Worm (Caenorhabditis elegans) whole organism, late embryonic: ENCODE measurements around the gene phyh-1.
A peak's percentile ranks its signal among the peaks of the same experiment; 100 is the strongest.

Experiments
- C38D4.7 ChIP-seq: fragments of 200-800 bp; sonication (Bioruptor generic); optimal IDR thresholded peaks from 2 replicates; lab custom pipeline; 2018; ENCODE audit warnings: mild to moderate bottlenecking, missing genetic modification characterization, moderate library complexity, missing compliant biosample characterization
- F13H6.1 ChIP-seq: sonication (generic microtip); optimal IDR thresholded peaks from 2 replicates; lab custom pipeline; 2016; ENCODE audit warnings: missing genetic modification characterization, missing compliant biosample characterization
- K02D7.2 ChIP-seq: sonication (generic microtip); optimal IDR thresholded peaks from 2 replicates; lab custom pipeline; 2017; ENCODE audit warnings: mild to moderate bottlenecking, missing genetic modification characterization, missing compliant biosample characterization
- K09A11.1 ChIP-seq: sonication (generic microtip); optimal IDR thresholded peaks from 2 replicates; lab custom pipeline; 2017; ENCODE audit warnings: antibody characterized with exemption, mild to moderate bottlenecking, missing genetic modification characterization, missing compliant biosample characterization; ENCODE audit not compliant: insufficient read depth
- Y22D7AL.16 ChIP-seq: sonication (generic microtip); optimal IDR thresholded peaks from 2 replicates; lab custom pipeline; 2016; ENCODE audit warnings: missing genetic modification characterization, missing compliant biosample characterization
- ama-1 ChIP-seq: fragments of 150-350 bp; optimal IDR thresholded peaks from 2 replicates; lab custom pipeline; 2014
- ceh-14 ChIP-seq: sonication (generic microtip); optimal IDR thresholded peaks from 2 replicates; lab custom pipeline; 2016; ENCODE audit warnings: missing genotype, missing genetic modification characterization, missing compliant biosample characterization
- ceh-22 ChIP-seq: sonication (generic microtip); optimal IDR thresholded peaks from 2 replicates; lab custom pipeline; 2017; ENCODE audit warnings: missing biosample characterization, missing genetic modification characterization
- ceh-34 ChIP-seq: sonication (generic microtip); optimal IDR thresholded peaks from 2 replicates; lab custom pipeline; 2016; ENCODE audit warnings: mild to moderate bottlenecking, missing genetic modification characterization, missing compliant biosample characterization
- ceh-48 ChIP-seq: sonication (generic microtip); optimal IDR thresholded peaks from 2 replicates; lab custom pipeline; 2016; ENCODE audit warnings: missing genetic modification characterization, inconsistent platforms, missing compliant biosample characterization
- ceh-6 ChIP-seq: fragments of 200-800 bp; sonication (Bioruptor generic); optimal IDR thresholded peaks from 2 replicates; lab custom pipeline; 2018; ENCODE audit warnings: mild to moderate bottlenecking, missing genetic modification characterization, missing compliant biosample characterization
- dve-1 ChIP-seq: sonication (generic microtip); optimal IDR thresholded peaks from 2 replicates; lab custom pipeline; 2017; ENCODE audit warnings: antibody characterized with exemption, mild to moderate bottlenecking, missing genetic modification characterization, missing compliant biosample characterization
- elt-2 ChIP-seq: sonication (generic microtip); optimal IDR thresholded peaks from 2 replicates; lab custom pipeline; 2016; ENCODE audit warnings: missing genetic modification reagents, missing genetic modification characterization, missing compliant biosample characterization
- elt-4 ChIP-seq: sonication (generic microtip); optimal IDR thresholded peaks from 2 replicates; lab custom pipeline; 2016; ENCODE audit warnings: missing genetic modification characterization, missing compliant biosample characterization
- ets-4 ChIP-seq: sonication (generic microtip); optimal IDR thresholded peaks from 2 replicates; lab custom pipeline; 2016; ENCODE audit warnings: missing genetic modification characterization, missing compliant biosample characterization
- eyg-1 ChIP-seq: sonication (generic microtip); optimal IDR thresholded peaks from 2 replicates; lab custom pipeline; 2016; ENCODE audit warnings: missing genotype, missing genetic modification characterization, missing compliant biosample characterization
- fax-1 ChIP-seq: sonication (generic microtip); optimal IDR thresholded peaks from 2 replicates; lab custom pipeline; 2016; ENCODE audit warnings: missing genotype, missing genetic modification characterization, missing compliant biosample characterization
- fkh-10 ChIP-seq: fragments of 150-350 bp; optimal IDR thresholded peaks from 2 replicates; lab custom pipeline; 2014; ENCODE audit warnings: missing biosample characterization, missing genetic modification reagents, missing genetic modification characterization
- gmeb-2 ChIP-seq: sonication (generic microtip); optimal IDR thresholded peaks from 2 replicates; lab custom pipeline; 2016; ENCODE audit warnings: missing genetic modification characterization, inconsistent platforms, missing compliant biosample characterization
- hlh-13 ChIP-seq: fragments of 200-800 bp; sonication (Bioruptor generic); optimal IDR thresholded peaks from 2 replicates; lab custom pipeline; 2018; ENCODE audit warnings: mild to moderate bottlenecking, missing genetic modification characterization, missing compliant biosample characterization
- hlh-15 ChIP-seq: sonication (generic microtip); optimal IDR thresholded peaks from 2 replicates; lab custom pipeline; 2016; ENCODE audit warnings: missing genetic modification characterization, missing compliant biosample characterization
- hlh-30 ChIP-seq: sonication (generic microtip); optimal IDR thresholded peaks from 2 replicates; lab custom pipeline; 2017; ENCODE audit warnings: antibody characterized with exemption, missing genetic modification characterization, missing compliant biosample characterization; ENCODE audit not compliant: insufficient read depth
- hlh-6 ChIP-seq: sonication (generic microtip); optimal IDR thresholded peaks from 2 replicates; lab custom pipeline; 2016; ENCODE audit warnings: missing genotype, missing genetic modification characterization, missing compliant biosample characterization
- hlh-8 ChIP-seq: sonication (generic microtip); optimal IDR thresholded peaks from 2 replicates; lab custom pipeline; 2016; ENCODE audit warnings: missing genotype, missing genetic modification characterization, missing compliant biosample characterization
- lim-6 ChIP-seq: sonication (generic microtip); optimal IDR thresholded peaks from 2 replicates; lab custom pipeline; 2016; ENCODE audit warnings: missing genetic modification characterization, missing compliant biosample characterization
- madf-2 ChIP-seq: sonication (generic microtip); optimal IDR thresholded peaks from 2 replicates; lab custom pipeline; 2017; ENCODE audit warnings: missing genetic modification characterization, missing compliant biosample characterization
- mec-3 ChIP-seq: sonication (generic microtip); optimal IDR thresholded peaks from 2 replicates; lab custom pipeline; 2016; ENCODE audit warnings: borderline replicate concordance, missing genetic modification characterization, missing compliant biosample characterization
- nhr-232 ChIP-seq: sonication (generic microtip); optimal IDR thresholded peaks from 2 replicates; lab custom pipeline; 2016; ENCODE audit warnings: missing genetic modification characterization, missing compliant biosample characterization
- pag-3 ChIP-seq: sonication (generic microtip); optimal IDR thresholded peaks from 2 replicates; lab custom pipeline; 2016; ENCODE audit warnings: missing compliant biosample characterization, missing genetic modification characterization, borderline replicate concordance
- pax-1 ChIP-seq: fragments of 150-350 bp; optimal IDR thresholded peaks from 2 replicates; lab custom pipeline; 2014; ENCODE audit warnings: missing biosample characterization, missing genetic modification characterization
- pha-2 ChIP-seq: sonication (generic microtip); optimal IDR thresholded peaks from 2 replicates; lab custom pipeline; 2017; ENCODE audit warnings: mild to moderate bottlenecking, missing genetic modification characterization, missing compliant biosample characterization
- pha-4 ChIP-seq: fragments of 150-350 bp; optimal IDR thresholded peaks from 2 replicates; lab custom pipeline; 2018; ENCODE audit warnings: missing biosample characterization, missing genetic modification reagents, missing genetic modification characterization
- pqm-1 ChIP-seq: sonication (generic microtip); optimal IDR thresholded peaks from 2 replicates; lab custom pipeline; 2016; ENCODE audit warnings: missing genetic modification characterization, missing compliant biosample characterization
- sox-2 ChIP-seq: fragments of 200-800 bp; sonication (Bioruptor generic); IDR thresholded peaks from 2 replicates; pipeline ENCODE4 v1.3.6; 2022; ENCODE audit warnings: missing genetic modification reagents, missing genetic modification characterization, missing compliant biosample characterization
- syd-9 ChIP-seq: sonication (generic microtip); optimal IDR thresholded peaks from 2 replicates; lab custom pipeline; 2016; ENCODE audit warnings: mild to moderate bottlenecking, missing genetic modification characterization, moderate library complexity, missing compliant biosample characterization
- unc-42 ChIP-seq: sonication (generic microtip); optimal IDR thresholded peaks from 2 replicates; lab custom pipeline; 2016; ENCODE audit warnings: missing genotype, missing genetic modification characterization, missing compliant biosample characterization
- unc-86 ChIP-seq: sonication (generic microtip); optimal IDR thresholded peaks from 2 replicates; lab custom pipeline; 2016; ENCODE audit warnings: missing genetic modification characterization, missing compliant biosample characterization
- ztf-16 ChIP-seq: sonication (generic microtip); optimal IDR thresholded peaks from 2 replicates; lab custom pipeline; 2017; ENCODE audit warnings: missing genetic modification characterization, missing compliant biosample characterization

phyh-1 gene

DNA sequence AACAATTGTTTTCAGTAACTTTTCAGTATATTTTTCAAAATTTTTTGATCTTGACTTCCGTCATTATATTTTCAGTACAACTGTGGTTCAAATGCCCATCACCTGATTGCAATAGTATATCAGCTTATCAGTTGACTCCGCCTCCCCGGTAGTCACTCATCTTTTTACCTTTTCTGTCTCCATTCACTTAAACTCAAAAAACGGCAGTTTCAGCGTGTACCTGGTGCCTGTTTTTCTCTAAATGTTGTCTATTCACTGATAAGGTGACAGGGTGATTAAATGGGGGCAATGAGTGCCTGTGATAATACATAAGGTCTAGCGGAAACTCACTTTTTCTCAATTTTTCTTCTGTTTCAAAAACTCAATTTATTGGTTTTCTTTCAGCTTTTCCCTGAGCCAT, 14.0 kb downstream of the phyh-1 start, which contains the start of gene ZK550.2:
ZK550.2 (plus strand) TSS at position 385 of the 400 bp plus-strand sequence.
- TF ChIP-seq elt-4 (tag; lab: Kevin White, UChicago) (no peak), C38D4.7 (GFP tag; lab: Kevin White, UChicago) (no peak), hlh-30 (no peak), eyg-1 (tag; lab: Kevin White, UChicago) (no peak), pha-4 (tag; lab: Kevin White, UChicago) (no peak), K09A11.1 (tag; lab: Kevin White, UChicago) (no peak), unc-42 (no peak), elt-2 (peak; percentile 85), madf-2 (tag; lab: Kevin White, UChicago) (no peak), mec-3 (tag; lab: Kevin White, UChicago) (no peak), syd-9 (no peak), gmeb-2 (tag; lab: Kevin White, UChicago) (no peak), pqm-1 (tag; lab: Kevin White, UChicago) (peak; percentile 54), pha-2 (tag; lab: Kevin White, UChicago) (no peak), lim-6 (no peak)

DNA sequence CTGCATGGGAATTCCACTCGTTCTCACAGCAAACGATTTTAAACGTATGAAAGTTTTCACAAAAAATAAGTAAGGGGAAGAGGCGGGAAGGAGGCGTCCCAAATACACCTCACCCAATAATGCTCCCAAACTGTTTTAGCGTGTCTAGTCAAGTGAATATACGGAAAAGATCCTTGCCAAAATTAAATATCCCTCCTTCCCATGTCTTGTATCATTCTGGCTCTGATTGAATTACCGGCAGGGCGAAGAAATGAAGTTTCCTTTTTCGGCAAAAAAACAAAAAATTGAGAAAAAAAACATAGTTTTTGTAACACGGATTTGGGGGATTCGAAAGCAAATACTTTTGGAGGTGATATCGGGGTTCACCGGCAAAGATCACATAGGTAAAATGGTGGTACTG, 20.3 kb downstream of the phyh-1 start:
- TF ChIP-seq unc-42 = peak; percentile 71
- TF ChIP-seq ets-4 (tag; lab: Kevin White, UChicago) = no peak
- TF ChIP-seq elt-4 (tag; lab: Kevin White, UChicago) = no peak
- no peak for TF ChIP-seq ceh-48 (tag; lab: Kevin White, UChicago)

DNA sequence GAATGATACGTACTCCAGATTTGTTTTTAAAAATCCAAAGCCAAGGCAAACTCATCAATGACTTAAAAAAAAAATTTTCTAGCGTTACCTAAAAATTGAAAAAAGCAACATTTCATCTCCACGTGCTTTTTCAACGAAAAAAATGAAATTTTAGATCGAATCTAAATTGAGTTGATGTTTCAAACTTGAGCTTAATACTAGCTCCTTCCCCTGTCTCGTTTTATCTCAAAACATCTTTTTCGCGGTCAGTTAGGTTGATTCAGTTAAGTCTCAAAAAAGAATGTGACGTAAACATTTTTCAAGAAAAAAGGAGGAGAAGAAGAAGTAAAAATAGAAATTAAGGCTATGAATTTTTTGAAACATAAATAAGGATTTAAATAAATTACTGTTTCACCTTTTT, 22.2 kb downstream of the phyh-1 start:
- TF ChIP-seq hlh-15 (tag; lab: Kevin White, UChicago) (no peak), unc-42 (peak; percentile 34)

DNA sequence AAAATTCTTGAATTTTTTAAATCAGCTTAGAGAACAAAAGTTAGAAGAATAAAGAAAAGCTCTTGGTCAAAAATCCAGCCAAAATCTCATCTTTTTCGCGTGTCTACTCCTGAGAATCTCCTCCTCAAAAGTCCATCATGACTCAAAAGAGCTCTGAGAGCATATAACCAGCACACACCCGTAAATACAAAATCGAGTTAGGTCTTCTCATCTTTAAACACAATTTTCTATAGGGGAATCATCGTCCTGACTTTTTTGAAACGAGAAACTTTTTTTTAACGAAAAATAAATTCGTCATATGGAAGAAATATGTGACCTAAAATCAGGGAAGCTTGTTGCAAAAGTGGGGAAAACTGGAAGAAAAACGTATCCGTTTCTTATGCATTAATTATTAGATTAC, 25.7 kb downstream of the phyh-1 start:
- TF ChIP-seq fax-1 (no peak), unc-42 (peak; percentile 94), ceh-22 (tag; lab: Kevin White, UChicago) (no peak), K09A11.1 (tag; lab: Kevin White, UChicago) (no peak)

DNA sequence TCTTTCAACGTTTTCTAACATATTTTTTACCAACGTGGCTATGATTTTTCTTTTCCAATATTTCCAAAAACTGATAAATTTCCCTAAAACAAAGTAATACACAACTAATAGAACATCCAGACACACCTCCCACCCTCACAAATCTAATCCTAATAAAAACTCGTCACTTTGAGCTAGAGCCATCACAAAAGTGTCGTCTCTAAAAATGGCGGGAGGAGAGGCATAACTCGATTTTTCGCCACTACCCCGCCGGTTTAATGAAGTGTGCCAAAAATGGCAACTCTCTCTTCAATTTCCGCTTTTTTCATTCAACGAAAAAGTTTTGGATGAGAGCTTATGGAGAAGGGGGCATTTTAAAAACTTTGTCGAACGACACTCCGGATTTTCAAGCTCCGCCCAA, 26.3 kb downstream of the phyh-1 start:
- TF ChIP-seq sox-2 (GFP tag; lab: Robert Waterston, UW) (no peak), unc-42 (peak; percentile 58), gmeb-2 (tag; lab: Kevin White, UChicago) (no peak), ceh-6 (GFP tag; lab: Kevin White, UChicago) (no peak), fax-1 (no peak)

DNA sequence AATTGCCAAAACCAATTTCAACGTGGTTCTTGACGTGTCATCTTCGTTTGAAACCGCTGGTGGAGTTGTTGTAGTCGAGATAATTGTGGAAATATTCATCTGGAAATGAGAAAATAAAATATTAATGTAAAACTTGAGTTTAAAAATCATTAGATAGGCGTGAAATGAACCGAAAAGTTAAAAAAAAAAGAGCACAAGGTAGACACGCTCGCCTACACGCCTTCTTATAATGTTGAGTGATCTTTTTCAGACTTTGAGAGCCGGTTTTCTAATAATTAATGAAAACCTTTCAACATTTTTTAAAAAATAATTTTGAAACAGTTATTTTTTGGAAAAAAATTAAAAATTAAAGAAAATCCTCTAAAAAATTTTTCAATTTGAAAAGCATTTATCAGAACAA, 28.3 kb downstream of the phyh-1 start, which contains the start of gene npr-32:
npr-32 (minus strand) TSS at position 101 of the 400 bp plus-strand sequence.
- TF ChIP-seq hlh-6 (tag; lab: Kevin White, UChicago) (no peak), dve-1 (no peak), eyg-1 (tag; lab: Kevin White, UChicago) (no peak), ceh-14 (no peak)

DNA sequence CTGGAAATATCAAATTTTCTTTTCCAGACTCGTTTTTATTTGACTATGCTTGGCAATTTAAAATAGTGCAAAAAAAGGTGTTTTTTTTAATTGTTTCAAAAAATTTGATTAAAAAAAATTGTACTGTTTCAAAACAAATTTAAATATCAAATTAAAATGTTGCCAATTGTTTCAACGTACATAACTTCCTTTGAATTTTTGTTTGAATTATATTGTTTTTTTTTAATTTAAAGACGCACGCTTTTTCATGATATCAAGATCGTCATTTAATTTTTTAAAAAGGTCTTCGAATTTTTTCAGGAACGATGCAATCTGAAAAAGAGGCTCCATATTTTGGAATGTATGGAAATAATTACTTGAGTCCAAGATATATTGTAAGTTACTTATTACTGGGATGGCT, 35.7 kb downstream of the phyh-1 start, which contains the start of gene Y116A8B.4:
Y116A8B.4 (plus strand) TSS at position 301 of the 400 bp plus-strand sequence.
- TF ChIP-seq ceh-34 (tag; lab: Kevin White, UChicago) (no peak), unc-86 (tag; lab: Kevin White, UChicago) (no peak), F13H6.1 (tag; lab: Kevin White, UChicago) (no peak), lim-6 (no peak)

DNA sequence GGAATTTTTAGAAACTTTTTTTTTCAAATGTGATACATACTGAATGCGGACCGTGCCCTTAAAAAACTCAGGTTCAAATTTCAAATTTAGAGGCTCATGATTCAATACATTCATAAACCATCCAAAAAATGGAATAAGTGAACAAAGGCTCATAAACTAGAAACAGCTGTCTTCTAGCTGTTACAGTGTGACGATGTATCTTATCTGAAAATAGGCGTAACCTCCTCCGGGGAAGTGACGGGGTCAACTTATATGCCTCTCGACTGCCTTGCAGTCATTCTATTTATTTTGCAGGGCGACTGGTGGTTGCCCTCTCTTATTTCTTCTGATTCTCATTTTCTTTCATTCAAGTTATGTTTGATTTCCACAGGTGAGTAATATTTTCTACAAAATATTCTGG, 43.2 kb downstream of the phyh-1 start, which contains the start of gene Y116A8B.1:
Y116A8B.1 (plus strand) TSS at position 301 of the 400 bp plus-strand sequence.
- TF ChIP-seq elt-2 (no peak), hlh-13 (GFP tag; lab: Kevin White, UChicago) (no peak), hlh-8 (no peak), ama-1 (no peak), ztf-16 (tag; lab: Kevin White, UChicago) (no peak), C38D4.7 (GFP tag; lab: Kevin White, UChicago) (no peak), ceh-48 (tag; lab: Kevin White, UChicago) (no peak), ceh-14 (no peak), pax-1 (tag; lab: Kevin White, UChicago) (no peak), hlh-6 (tag; lab: Kevin White, UChicago) (no peak), nhr-232 (no peak), pag-3 (tag; lab: Kevin White, UChicago) (no peak), Y22D7AL.16 (tag; lab: Kevin White, UChicago) (no peak), unc-42 (no peak), ceh-22 (tag; lab: Kevin White, UChicago) (no peak), K02D7.2 (no peak), ceh-34 (tag; lab: Kevin White, UChicago) (no peak), fkh-10 (GFP tag; lab: Kevin White, UChicago) (no peak), pqm-1 (tag; lab: Kevin White, UChicago) (no peak)
